Fruit fly (Drosophila melanogaster): ENCODE measurements around the gene CG15564.

DNA sequence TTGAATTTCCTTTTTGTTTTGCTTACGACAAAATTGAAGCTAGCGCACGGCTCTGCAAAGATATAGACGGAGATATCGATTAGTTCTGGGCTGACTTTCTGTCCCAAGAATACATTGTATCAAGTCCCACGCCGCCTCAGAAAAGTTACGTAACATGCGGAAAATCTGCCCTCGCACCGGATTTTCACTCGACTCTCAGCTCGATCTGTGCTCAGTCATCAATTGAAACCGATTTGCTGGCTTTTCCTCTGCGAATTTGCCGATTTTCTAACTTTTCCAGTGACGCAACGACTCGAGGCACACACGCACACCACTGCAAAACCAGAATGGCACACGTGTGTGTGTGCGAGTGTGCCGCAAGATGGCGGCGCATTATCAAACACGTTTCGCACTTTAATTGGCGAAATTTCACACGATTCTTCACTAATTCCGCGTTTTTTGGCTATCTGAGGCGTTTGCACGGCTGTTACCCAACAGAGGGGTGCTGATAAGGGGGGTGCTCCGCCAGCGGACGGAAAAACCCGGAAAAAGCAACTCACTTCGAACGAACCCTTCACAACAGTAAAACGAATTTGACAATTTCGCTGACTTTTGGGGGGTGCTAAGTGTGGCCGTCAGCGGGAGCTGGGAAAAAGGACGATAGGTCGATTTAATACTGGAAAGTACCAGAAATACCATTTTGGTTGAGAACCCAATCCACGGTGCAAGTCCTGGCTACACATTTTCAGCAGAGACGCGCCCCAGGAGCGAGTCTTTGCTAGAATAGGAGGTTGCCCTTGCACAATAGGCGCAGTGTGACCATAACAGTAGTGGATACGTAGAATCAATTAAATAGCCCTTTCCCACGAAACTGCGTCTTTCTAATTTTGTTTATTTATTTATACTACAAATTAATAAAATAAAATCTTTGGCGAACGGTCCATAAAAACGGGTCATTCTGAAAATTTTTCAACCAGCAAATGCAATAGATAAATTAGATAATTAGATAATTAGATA, 15.9 kb downstream of the CG15564 start, which contains the start of gene ATPsynC:
- TF ChIP-seq kay (GFP tag; ENCODE audit: borderline replicate concordance) (no peak), CG7101 (tag; optimal IDR thresholded peaks at IDR 0.05) (peak; percentile 60), Mnt (GFP tag; optimal IDR thresholded peaks at IDR 0.05) (peak; percentile 90), bab1 (GFP tag; optimal IDR thresholded peaks at IDR 0.05) (peak; percentile 79)

Measured in whole organism, adult.